Fruit fly (Drosophila melanogaster): ENCODE results near the gene CG8004.

The CG8004 gene

dm6 chr3L:19895556-19895995 is 32.7 kb downstream of the CG8004 start (continued):
- peak; percentile 86 to 94 for TF ChIP-seq tll (GFP tag; optimal IDR thresholded peaks at IDR 0.05)
